Fruit fly (Drosophila melanogaster): Measurements from ENCODE around the gene wg.

Gene wg

DNA sequence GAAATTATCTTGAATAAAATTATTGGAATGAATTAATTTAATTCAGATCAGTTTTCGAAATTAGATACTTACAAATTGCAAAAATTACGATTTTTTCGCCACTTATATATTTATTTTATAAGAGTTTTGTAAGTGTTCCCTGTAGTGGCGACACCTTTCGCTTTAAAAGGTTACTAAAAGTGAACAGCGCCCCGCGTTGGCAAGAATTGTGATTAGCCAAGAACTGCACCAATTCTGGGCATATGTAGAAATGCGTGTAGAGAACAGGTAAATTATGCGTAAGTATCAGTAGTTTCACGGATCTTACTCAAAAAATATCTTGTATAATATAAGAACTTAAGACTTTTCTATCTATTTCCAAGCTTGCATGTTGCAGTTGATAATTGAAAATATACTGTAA, 25.5 kb upstream of the wg start:
- TF ChIP-seq CG34367 (tag; optimal IDR thresholded peaks at IDR 0.05): no peak

DNA sequence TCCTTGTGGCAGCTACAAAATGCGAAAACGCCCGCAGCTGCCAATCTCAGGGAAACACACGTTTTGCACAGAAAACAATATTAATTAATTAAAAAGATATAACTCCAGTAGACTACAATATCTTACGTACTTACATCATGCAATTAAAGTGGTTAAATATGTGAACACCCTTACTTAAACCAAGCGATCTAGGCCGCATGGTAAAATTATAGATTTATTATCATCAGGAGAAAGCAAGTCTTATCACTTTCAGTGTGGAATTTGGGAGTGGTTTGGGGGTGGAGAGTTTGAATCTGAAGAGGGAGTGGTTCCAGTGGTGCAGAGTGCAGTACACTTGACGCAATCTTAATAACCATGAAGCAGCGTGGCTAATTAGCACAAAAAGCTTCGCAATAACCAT, 24.8 kb upstream of the wg start:
- TF ChIP-seq CG12605 (GFP tag; IDR thresholded peaks at IDR 0.05): no peak
- TF ChIP-seq CG4496 (GFP tag; IDR thresholded peaks at IDR 0.05): 0 out of 3 replicates have a peak, but pooled peaks have one; percentile 11
- TF ChIP-seq rn (GFP tag; IDR thresholded peaks at IDR 0.05): no peak
- peak; percentile 55 for TF ChIP-seq CG8159 (tag; optimal IDR thresholded peaks at IDR 0.05)
- no peak for TF ChIP-seq CG13204 (GFP tag; optimal IDR thresholded peaks at IDR 0.05)
- no peak for TF ChIP-seq CG9948 (tag; optimal IDR thresholded peaks at IDR 0.05)
- TF ChIP-seq Pif1A (GFP tag; optimal IDR thresholded peaks at IDR 0.05): peak; percentile 19
- peak; percentile 12 for TF ChIP-seq CG34367 (tag; optimal IDR thresholded peaks at IDR 0.05)
- no peak for TF ChIP-seq Pif1B (GFP tag; optimal IDR thresholded peaks at IDR 0.05)
- TF ChIP-seq gl (tag; optimal IDR thresholded peaks at IDR 0.05): no peak
- TF ChIP-seq Snoo (tag; optimal IDR thresholded peaks at IDR 0.05): no peak
- TF ChIP-seq CG15710 (tag; optimal IDR thresholded peaks at IDR 0.05): peak; percentile 15

dm6 chr2L:7284121-7284520, 22.8 kb upstream of the wg start:
- TF ChIP-seq CG13204 (GFP tag; optimal IDR thresholded peaks at IDR 0.05) (no peak), CG17806 (tag; optimal IDR thresholded peaks at IDR 0.05) (no peak), CG34367 (tag; optimal IDR thresholded peaks at IDR 0.05) (no peak), rn (GFP tag; IDR thresholded peaks at IDR 0.05) (no peak)

DNA sequence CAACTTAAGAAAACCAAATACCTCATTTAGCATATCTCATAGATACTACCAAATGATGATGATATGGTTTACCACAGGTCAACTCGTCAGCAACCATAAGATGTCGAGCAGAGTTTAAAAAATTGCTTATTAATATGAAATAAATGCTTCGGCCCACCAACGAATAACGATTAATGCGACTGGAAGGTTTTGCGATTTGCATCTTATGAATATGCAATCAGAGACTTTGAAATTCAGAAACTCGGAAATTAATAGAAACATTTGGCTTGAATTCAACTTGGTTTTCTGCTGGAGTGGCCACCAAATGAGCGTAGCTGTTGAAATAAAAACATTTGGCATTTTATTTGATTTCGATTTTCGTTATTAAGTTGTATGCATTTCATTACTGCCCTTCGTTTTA, 22.2 kb upstream of the wg start:
- TF ChIP-seq EcR (GFP tag; optimal IDR thresholded peaks at IDR 0.05) (no peak), CG14655 (GFP tag; optimal IDR thresholded peaks at IDR 0.05) (no peak), CG13204 (GFP tag; optimal IDR thresholded peaks at IDR 0.05) (no peak), CG17806 (tag; optimal IDR thresholded peaks at IDR 0.05) (no peak), Ets98B (GFP tag; IDR thresholded peaks at IDR 0.05) (no peak), CG34367 (tag; optimal IDR thresholded peaks at IDR 0.05) (no peak), CG15710 (tag; optimal IDR thresholded peaks at IDR 0.05) (no peak), D1 (tag; optimal IDR thresholded peaks at IDR 0.05) (no peak), CG8159 (tag; optimal IDR thresholded peaks at IDR 0.05) (no peak), CG10348 (GFP tag; IDR thresholded peaks at IDR 0.05) (no peak), CG32121 (GFP tag; IDR thresholded peaks at IDR 0.05) (no peak), CG12605 (GFP tag; IDR thresholded peaks at IDR 0.05) (no peak), CG9948 (tag; optimal IDR thresholded peaks at IDR 0.05) (no peak), Snoo (tag; optimal IDR thresholded peaks at IDR 0.05) (no peak)

DNA sequence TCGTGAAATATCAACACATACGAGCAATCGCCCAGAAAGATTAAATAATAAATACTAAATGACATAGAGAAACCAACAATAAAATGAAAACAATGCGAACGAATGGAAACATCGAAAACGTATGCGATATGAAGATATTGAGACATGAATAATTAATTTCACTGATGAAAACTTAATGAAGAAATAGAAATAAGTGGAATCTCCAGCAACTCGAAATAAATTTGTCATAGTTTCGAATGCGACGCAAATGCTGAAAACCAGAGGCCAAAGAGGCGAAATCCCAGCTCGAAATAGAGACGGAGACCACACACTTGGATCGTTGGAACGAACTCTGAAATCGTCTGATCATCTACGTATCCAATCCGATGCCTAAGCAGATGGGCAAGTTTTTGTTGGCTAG, 21.1 kb upstream of the wg start:
- no peak for TF ChIP-seq fd96Ca (GFP tag; IDR thresholded peaks at IDR 0.05)
- no peak for TF ChIP-seq CG13204 (GFP tag; optimal IDR thresholded peaks at IDR 0.05)
- no peak for TF ChIP-seq CG4496 (GFP tag; IDR thresholded peaks at IDR 0.05)
- no peak for TF ChIP-seq CG8301 (tag; optimal IDR thresholded peaks at IDR 0.05)
- TF ChIP-seq CG34367 (tag; optimal IDR thresholded peaks at IDR 0.05): no peak
- no peak for TF ChIP-seq CG8159 (tag; optimal IDR thresholded peaks at IDR 0.05)
- TF ChIP-seq CG9948 (tag; optimal IDR thresholded peaks at IDR 0.05): no peak
- TF ChIP-seq EcR (GFP tag; optimal IDR thresholded peaks at IDR 0.05): no peak
- TF ChIP-seq CG15710 (tag; optimal IDR thresholded peaks at IDR 0.05): no peak

DNA sequence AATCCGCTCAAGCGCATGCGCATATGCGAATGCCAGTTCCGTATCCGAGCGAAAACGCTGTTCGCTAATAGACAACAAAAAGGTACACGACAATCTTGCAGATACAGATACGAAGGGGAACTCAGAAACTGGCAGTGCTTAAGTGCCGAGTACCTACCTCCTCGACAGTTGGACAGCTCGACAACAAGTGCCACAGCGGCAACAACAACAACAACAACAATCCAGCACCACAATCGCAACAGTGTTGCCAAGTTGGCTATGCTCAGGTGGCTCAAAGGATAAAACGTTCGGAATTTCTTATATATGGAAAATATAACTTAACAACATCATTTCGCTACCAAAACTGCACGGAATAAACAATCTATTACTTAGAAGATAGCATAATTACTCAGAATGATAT, 17.1 kb upstream of the wg start:
- TF ChIP-seq CG4496 (GFP tag; IDR thresholded peaks at IDR 0.05) (0 out of 3 replicates have a peak, but pooled peaks have one; percentile 39), Snoo (tag; optimal IDR thresholded peaks at IDR 0.05) (no peak)

dm6 chr2L:7290577-7290976, 16.4 kb upstream of the wg start:
- TF ChIP-seq CG15710 (tag; optimal IDR thresholded peaks at IDR 0.05): peak; percentile 28
- TF ChIP-seq CG8159 (tag; optimal IDR thresholded peaks at IDR 0.05): peak; percentile 5
- peak; percentile 7 for TF ChIP-seq CG34367 (tag; optimal IDR thresholded peaks at IDR 0.05)
- TF ChIP-seq CG9948 (tag; optimal IDR thresholded peaks at IDR 0.05): peak; percentile 30
- peak; percentile 7 for TF ChIP-seq Pif1B (GFP tag; optimal IDR thresholded peaks at IDR 0.05)
- peak; percentile 62 for TF ChIP-seq CG13204 (GFP tag; optimal IDR thresholded peaks at IDR 0.05)
- TF ChIP-seq CG17806 (tag; optimal IDR thresholded peaks at IDR 0.05): no peak
- TF ChIP-seq CG8301 (tag; optimal IDR thresholded peaks at IDR 0.05): peak; percentile 10
- TF ChIP-seq CG14655 (GFP tag; optimal IDR thresholded peaks at IDR 0.05): peak; percentile 48
- TF ChIP-seq fd96Ca (GFP tag; IDR thresholded peaks at IDR 0.05): no peak
- no peak for TF ChIP-seq CG10348 (GFP tag; IDR thresholded peaks at IDR 0.05)

- TF ChIP-seq CG14655 (GFP tag; optimal IDR thresholded peaks at IDR 0.05) (peak; percentile 6), rn (GFP tag; IDR thresholded peaks at IDR 0.05) (no peak)
Observed at dm6 chr2L:7291968-7292367, 15.0 kb upstream of the wg start.
